Worm (Caenorhabditis elegans) whole organism, L3 larva: Measurements from ENCODE around the gene moe-3.
A peak's percentile ranks its signal among the peaks of the same experiment; 100 is the strongest.

Experiments
- mdl-1 ChIP-seq: fragments of 150-350 bp; optimal IDR thresholded peaks from 2 replicates; lab custom pipeline; 2014; ENCODE audit warnings: missing biosample characterization, missing genetic modification characterization
- nhr-23 ChIP-seq: fragments of 150-350 bp; optimal IDR thresholded peaks from 2 replicates; lab custom pipeline; 2014; ENCODE audit warnings: missing biosample characterization, missing genetic modification reagents, missing genetic modification characterization

ce11 chrII:13196689-13197280 is 31.3 kb upstream of the moe-3 start:
- no peak for TF ChIP-seq mdl-1
- peak; percentile 2 for TF ChIP-seq nhr-23 (tag; lab: Kevin White, UChicago)
